Fruit fly (Drosophila melanogaster): ENCODE data around the gene Ykt6.

dm6 chrX:7893411-7894122 lies 26.6 kb upstream of the Ykt6 start, which contains the start of the genes CG45089, ND-MNLL and p115:
- peak; percentile 46 for TF ChIP-seq Pif1A (GFP tag; optimal IDR thresholded peaks at IDR 0.05)
- peak; percentile 40 for TF ChIP-seq CG8159 (tag; optimal IDR thresholded peaks at IDR 0.05)
- TF ChIP-seq CG9948 (tag; optimal IDR thresholded peaks at IDR 0.05) = peak; percentile 20
- TF ChIP-seq CG15710 (tag; optimal IDR thresholded peaks at IDR 0.05) = peak; percentile 38
- no peak for TF ChIP-seq D1 (tag; optimal IDR thresholded peaks at IDR 0.05)
- TF ChIP-seq EcR (GFP tag; optimal IDR thresholded peaks at IDR 0.05) = no peak
- peak; percentile 10 for TF ChIP-seq Snoo (tag; optimal IDR thresholded peaks at IDR 0.05)
